Worm (Caenorhabditis elegans) whole organism, early embryonic: ENCODE measurements around the gene F14D2.5.

Source experiments
- B0310.2 ChIP-seq: sonication (generic microtip); optimal IDR thresholded peaks from 2 replicates; lab custom pipeline; 2016; ENCODE audit warnings: mild to moderate bottlenecking, missing genetic modification characterization, missing compliant biosample characterization
- F13C5.2 ChIP-seq: sonication (generic microtip); optimal IDR thresholded peaks from 2 replicates; lab custom pipeline; 2017; ENCODE audit warnings: mild to moderate bottlenecking, missing genetic modification characterization, inconsistent platforms, missing compliant biosample characterization
- aly-1 ChIP-seq: sonication (generic microtip); optimal IDR thresholded peaks from 2 replicates; lab custom pipeline; 2016; ENCODE audit warnings: missing genetic modification characterization, missing compliant biosample characterization
- ama-1 ChIP-seq: fragments of 150-350 bp; optimal IDR thresholded peaks from 2 replicates; lab custom pipeline; 2014
- ceh-13 ChIP-seq: fragments of 200-800 bp; sonication (Bioruptor generic); optimal IDR thresholded peaks from 2 replicates; lab custom pipeline; 2018; ENCODE audit warnings: mild to moderate bottlenecking, missing genetic modification characterization, missing compliant biosample characterization
- ceh-36 ChIP-seq: sonication (generic microtip); optimal IDR thresholded peaks from 2 replicates; lab custom pipeline; 2016; ENCODE audit warnings: missing genetic modification characterization, inconsistent platforms, missing compliant biosample characterization
- ets-7 ChIP-seq: sonication (generic microtip); optimal IDR thresholded peaks from 2 replicates; lab custom pipeline; 2016; ENCODE audit warnings: missing genotype, missing genetic modification characterization, missing compliant biosample characterization
- flt-1 ChIP-seq: fragments of 200-800 bp; sonication (Bioruptor generic); IDR thresholded peaks from 2 replicates; pipeline ENCODE4 v1.3.6; 2022; ENCODE audit warnings: missing genetic modification characterization, missing compliant biosample characterization
- hmbx-1 ChIP-seq: sonication (generic microtip); optimal IDR thresholded peaks from 2 replicates; lab custom pipeline; 2016; ENCODE audit warnings: mild to moderate bottlenecking, missing genetic modification characterization, missing compliant biosample characterization
- hmg-4 ChIP-seq: fragments of 200-800 bp; sonication (Bioruptor generic); optimal IDR thresholded peaks from 2 replicates; lab custom pipeline; 2018; ENCODE audit warnings: mild to moderate bottlenecking, missing genetic modification characterization, missing compliant biosample characterization
- hnd-1 ChIP-seq: sonication (generic microtip); optimal IDR thresholded peaks from 2 replicates; lab custom pipeline; 2016; ENCODE audit warnings: missing genetic modification characterization, missing compliant biosample characterization
- pes-1 ChIP-seq: fragments of 200-800 bp; sonication (Bioruptor generic); IDR thresholded peaks from 2 replicates; pipeline ENCODE4 v1.3.6; 2022; ENCODE audit warnings: missing genetic modification reagents, missing genetic modification characterization, missing compliant biosample characterization
- scrt-1 ChIP-seq: fragments of 200-800 bp; sonication (Bioruptor generic); IDR thresholded peaks from 2 replicates; pipeline ENCODE4 v1.3.6; 2022; ENCODE audit warnings: missing genetic modification characterization, missing compliant biosample characterization
- sea-1 ChIP-seq: fragments of 200-800 bp; sonication (Bioruptor generic); conservative IDR thresholded peaks from 2 replicates; pipeline ENCODE4 v1.3.6; 2022; ENCODE audit warnings: missing genetic modification characterization, missing compliant biosample characterization
- tbx-11 ChIP-seq: fragments of 200-800 bp; sonication (Bioruptor generic); IDR thresholded peaks from 2 replicates; pipeline ENCODE4 v1.3.6; 2022; ENCODE audit warnings: missing genetic modification characterization, missing compliant biosample characterization
- tbx-37 ChIP-seq: fragments of 200-800 bp; sonication (Bioruptor generic); conservative IDR thresholded peaks from 2 replicates; pipeline ENCODE4 v1.3.6; 2022; ENCODE audit warnings: missing genetic modification reagents, missing genetic modification characterization, missing compliant biosample characterization
- tra-4 ChIP-seq: sonication (generic microtip); optimal IDR thresholded peaks from 2 replicates; lab custom pipeline; 2017; ENCODE audit warnings: missing genetic modification characterization, missing compliant biosample characterization

Gene F14D2.5

ce11 chrII:3375302-3375701, 35.0 kb downstream of the F14D2.5 start:
- TF ChIP-seq scrt-1 (GFP tag; lab: Robert Waterston, UW), result no peak
- TF ChIP-seq aly-1 (tag; lab: Kevin White, UChicago), result no peak
- TF ChIP-seq sea-1, result no peak
- no peak for TF ChIP-seq ceh-36 (tag; lab: Kevin White, UChicago)
- TF ChIP-seq hmbx-1, result no peak
- no peak for TF ChIP-seq ama-1
- TF ChIP-seq pes-1 (GFP tag; lab: Robert Waterston, UW), result no peak
- no peak for TF ChIP-seq tbx-11 (GFP tag; lab: Robert Waterston, UW)
- no peak for TF ChIP-seq B0310.2 (tag; lab: Kevin White, UChicago)
- TF ChIP-seq hnd-1 (tag; lab: Kevin White, UChicago), result no peak
- no peak for TF ChIP-seq tra-4 (tag; lab: Kevin White, UChicago)
- TF ChIP-seq ets-7 (tag; lab: Kevin White, UChicago), result no peak
- TF ChIP-seq hmg-4 (GFP tag; lab: Kevin White, UChicago), result no peak
- no peak for TF ChIP-seq ceh-13 (GFP tag; lab: Kevin White, UChicago)

ce11 chrII:3376789-3377188, 36.4 kb downstream of the F14D2.5 start, which contains the start of gene bath-9:
Gene bath-9, plus strand, starts transcription at chrII:3377089.
- TF ChIP-seq tbx-37 (GFP tag; lab: Robert Waterston, UW) (no peak), B0310.2 (tag; lab: Kevin White, UChicago) (no peak), ets-7 (tag; lab: Kevin White, UChicago) (no peak), scrt-1 (GFP tag; lab: Robert Waterston, UW) (no peak), ama-1 (no peak), aly-1 (tag; lab: Kevin White, UChicago) (no peak), hmbx-1 (no peak), flt-1 (GFP tag; lab: Robert Waterston, UW) (no peak), ceh-13 (GFP tag; lab: Kevin White, UChicago) (no peak), sea-1 (no peak), hnd-1 (tag; lab: Kevin White, UChicago) (no peak), F13C5.2 (no peak), tra-4 (tag; lab: Kevin White, UChicago) (no peak), hmg-4 (GFP tag; lab: Kevin White, UChicago) (no peak), pes-1 (GFP tag; lab: Robert Waterston, UW) (no peak)

- no peak for TF ChIP-seq scrt-1 (GFP tag; lab: Robert Waterston, UW)
- no peak for TF ChIP-seq tra-4 (tag; lab: Kevin White, UChicago)
- no peak for TF ChIP-seq ceh-13 (GFP tag; lab: Kevin White, UChicago)
- TF ChIP-seq ama-1, result no peak
- TF ChIP-seq B0310.2 (tag; lab: Kevin White, UChicago), result no peak
- TF ChIP-seq tbx-37 (GFP tag; lab: Robert Waterston, UW), result no peak
- no peak for TF ChIP-seq ceh-36 (tag; lab: Kevin White, UChicago)
- no peak for TF ChIP-seq hnd-1 (tag; lab: Kevin White, UChicago)
- no peak for TF ChIP-seq tbx-11 (GFP tag; lab: Robert Waterston, UW)
- TF ChIP-seq ets-7 (tag; lab: Kevin White, UChicago), result no peak
- TF ChIP-seq sea-1, result no peak
- TF ChIP-seq flt-1 (GFP tag; lab: Robert Waterston, UW), result no peak
Observed at ce11 chrII:3378275-3378674, 37.9 kb downstream of the F14D2.5 start, which contains the start of gene Y49F6C.2. Gene Y49F6C.2, plus strand, starts transcription at chrII:3378575.

ce11 chrII:3381510-3381909, 41.2 kb downstream of the F14D2.5 start, which contains the start of gene T06D4.1:
Gene T06D4.1, plus strand, starts transcription at chrII:3381830.
- TF ChIP-seq hmbx-1 (no peak), hmg-4 (GFP tag; lab: Kevin White, UChicago) (no peak), tbx-11 (GFP tag; lab: Robert Waterston, UW) (no peak), sea-1 (no peak), hnd-1 (tag; lab: Kevin White, UChicago) (no peak), flt-1 (GFP tag; lab: Robert Waterston, UW) (no peak)

ce11 chrII:3383116-3383515, 42.8 kb downstream of the F14D2.5 start:
- TF ChIP-seq aly-1 (tag; lab: Kevin White, UChicago) (no peak), ama-1 (no peak), tra-4 (tag; lab: Kevin White, UChicago) (no peak), scrt-1 (GFP tag; lab: Robert Waterston, UW) (no peak), sea-1 (no peak), hnd-1 (tag; lab: Kevin White, UChicago) (no peak), pes-1 (GFP tag; lab: Robert Waterston, UW) (no peak), ceh-13 (GFP tag; lab: Kevin White, UChicago) (no peak), ets-7 (tag; lab: Kevin White, UChicago) (no peak), F13C5.2 (no peak), hmbx-1 (no peak)

- no peak for TF ChIP-seq hmg-4 (GFP tag; lab: Kevin White, UChicago)
- no peak for TF ChIP-seq sea-1
- no peak for TF ChIP-seq hmbx-1
Observed at ce11 chrII:3385736-3386135, 45.4 kb downstream of the F14D2.5 start, which contains the start of gene T06D4.2. Gene T06D4.2, minus strand, starts transcription at chrII:3385905.

ce11 chrII:3387503-3387902, 47.2 kb downstream of the F14D2.5 start, which contains the start of gene T06D4.6:
Gene T06D4.6, minus strand, starts transcription at chrII:3387603.
- no peak for TF ChIP-seq ama-1
